Worm (Caenorhabditis elegans) whole organism, late embryonic: ENCODE measurements around the gene sra-34.

ENCODE experiments used
- F13H6.1 ChIP-seq: sonication (generic microtip); optimal IDR thresholded peaks from 2 replicates; lab custom pipeline; 2016; ENCODE audit warnings: missing genetic modification characterization, missing compliant biosample characterization
- K09A11.1 ChIP-seq: sonication (generic microtip); optimal IDR thresholded peaks from 2 replicates; lab custom pipeline; 2017; ENCODE audit warnings: antibody characterized with exemption, mild to moderate bottlenecking, missing genetic modification characterization, missing compliant biosample characterization; ENCODE audit not compliant: insufficient read depth
- ahr-1 ChIP-seq: sonication (generic microtip); optimal IDR thresholded peaks from 2 replicates; lab custom pipeline; 2016; ENCODE audit warnings: missing genetic modification characterization, missing compliant biosample characterization
- ama-1 ChIP-seq: fragments of 150-350 bp; optimal IDR thresholded peaks from 2 replicates; lab custom pipeline; 2014
- ceh-14 ChIP-seq: sonication (generic microtip); optimal IDR thresholded peaks from 2 replicates; lab custom pipeline; 2016; ENCODE audit warnings: missing genotype, missing genetic modification characterization, missing compliant biosample characterization
- ceh-22 ChIP-seq: sonication (generic microtip); optimal IDR thresholded peaks from 2 replicates; lab custom pipeline; 2017; ENCODE audit warnings: missing biosample characterization, missing genetic modification characterization
- ceh-31 ChIP-seq: sonication (generic microtip); optimal IDR thresholded peaks from 2 replicates; lab custom pipeline; 2016; ENCODE audit warnings: missing genetic modification characterization, missing compliant biosample characterization
- ceh-34 ChIP-seq: sonication (generic microtip); optimal IDR thresholded peaks from 2 replicates; lab custom pipeline; 2016; ENCODE audit warnings: mild to moderate bottlenecking, missing genetic modification characterization, missing compliant biosample characterization
- ceh-45 ChIP-seq: fragments of 200-800 bp; sonication (Bioruptor generic); IDR thresholded peaks from 2 replicates; pipeline ENCODE4 v1.3.6; 2022; ENCODE audit warnings: missing genetic modification reagents, missing genetic modification characterization, missing compliant biosample characterization
- ceh-48 ChIP-seq: sonication (generic microtip); optimal IDR thresholded peaks from 2 replicates; lab custom pipeline; 2016; ENCODE audit warnings: missing genetic modification characterization, inconsistent platforms, missing compliant biosample characterization
- ceh-6 ChIP-seq: fragments of 200-800 bp; sonication (Bioruptor generic); optimal IDR thresholded peaks from 2 replicates; lab custom pipeline; 2018; ENCODE audit warnings: mild to moderate bottlenecking, missing genetic modification characterization, missing compliant biosample characterization
- dmd-4 ChIP-seq: sonication (generic microtip); optimal IDR thresholded peaks from 2 replicates; lab custom pipeline; 2016; ENCODE audit warnings: borderline replicate concordance, missing genetic modification characterization, missing compliant biosample characterization
- dve-1 ChIP-seq: sonication (generic microtip); optimal IDR thresholded peaks from 2 replicates; lab custom pipeline; 2017; ENCODE audit warnings: antibody characterized with exemption, mild to moderate bottlenecking, missing genetic modification characterization, missing compliant biosample characterization
- elt-2 ChIP-seq: sonication (generic microtip); optimal IDR thresholded peaks from 2 replicates; lab custom pipeline; 2016; ENCODE audit warnings: missing genetic modification reagents, missing genetic modification characterization, missing compliant biosample characterization
- elt-4 ChIP-seq: sonication (generic microtip); optimal IDR thresholded peaks from 2 replicates; lab custom pipeline; 2016; ENCODE audit warnings: missing genetic modification characterization, missing compliant biosample characterization
- fkh-10 ChIP-seq: fragments of 150-350 bp; optimal IDR thresholded peaks from 2 replicates; lab custom pipeline; 2014; ENCODE audit warnings: missing biosample characterization, missing genetic modification reagents, missing genetic modification characterization
- fkh-6 ChIP-seq: sonication (generic microtip); optimal IDR thresholded peaks from 2 replicates; lab custom pipeline; 2016; ENCODE audit warnings: missing genetic modification characterization, missing compliant biosample characterization
- hlh-6 ChIP-seq: sonication (generic microtip); optimal IDR thresholded peaks from 2 replicates; lab custom pipeline; 2016; ENCODE audit warnings: missing genotype, missing genetic modification characterization, missing compliant biosample characterization
- lin-11 ChIP-seq: fragments of 200-800 bp; sonication (Bioruptor generic); optimal IDR thresholded peaks from 2 replicates; lab custom pipeline; 2018; ENCODE audit warnings: mild to moderate bottlenecking, missing genetic modification characterization, missing compliant biosample characterization
- mec-3 ChIP-seq: sonication (generic microtip); optimal IDR thresholded peaks from 2 replicates; lab custom pipeline; 2016; ENCODE audit warnings: borderline replicate concordance, missing genetic modification characterization, missing compliant biosample characterization
- nfya-1 ChIP-seq: sonication (generic microtip); optimal IDR thresholded peaks from 2 replicates; lab custom pipeline; 2017; ENCODE audit warnings: missing genetic modification characterization, mild to moderate bottlenecking, missing compliant biosample characterization, antibody characterized with exemption, moderate library complexity
- pag-3 ChIP-seq: sonication (generic microtip); optimal IDR thresholded peaks from 2 replicates; lab custom pipeline; 2016; ENCODE audit warnings: missing compliant biosample characterization, missing genetic modification characterization, borderline replicate concordance
- pax-1 ChIP-seq: fragments of 150-350 bp; optimal IDR thresholded peaks from 2 replicates; lab custom pipeline; 2014; ENCODE audit warnings: missing biosample characterization, missing genetic modification characterization
- ref-2 ChIP-seq: sonication (generic microtip); optimal IDR thresholded peaks from 2 replicates; lab custom pipeline; 2016; ENCODE audit warnings: missing genetic modification characterization, missing compliant biosample characterization
- rnt-1 ChIP-seq: sonication (generic microtip); optimal IDR thresholded peaks from 2 replicates; lab custom pipeline; 2016; ENCODE audit warnings: missing genetic modification characterization, missing compliant biosample characterization
- sox-2 ChIP-seq: fragments of 200-800 bp; sonication (Bioruptor generic); IDR thresholded peaks from 2 replicates; pipeline ENCODE4 v1.3.6; 2022; ENCODE audit warnings: missing genetic modification reagents, missing genetic modification characterization, missing compliant biosample characterization
- sox-4 ChIP-seq: sonication (generic microtip); optimal IDR thresholded peaks from 2 replicates; lab custom pipeline; 2017; ENCODE audit warnings: mild to moderate bottlenecking, missing genetic modification characterization, inconsistent platforms, missing compliant biosample characterization
- ttx-3 ChIP-seq: sonication (generic microtip); optimal IDR thresholded peaks from 2 replicates; lab custom pipeline; 2016; ENCODE audit warnings: missing genetic modification reagents, missing genetic modification characterization, missing compliant biosample characterization
- unc-3 ChIP-seq, 2 experiments: fragments of 200-800 bp in 1 of 2; sonication (Bioruptor generic) in 1 of 2; sonication (generic microtip) in 1 of 2; conservative IDR thresholded peaks in 1 of 2; optimal IDR thresholded peaks in 1 of 2; 2 replicates each; pipeline versions ENCODE4 v1.3.6 to Lab custom; 2016 to 2022; ENCODE audit warnings: missing compliant biosample characterization in 2 of 2, missing genetic modification characterization in 2 of 2, missing genetic modification reagents in 1 of 2
- unc-42 ChIP-seq: sonication (generic microtip); optimal IDR thresholded peaks from 2 replicates; lab custom pipeline; 2016; ENCODE audit warnings: missing genotype, missing genetic modification characterization, missing compliant biosample characterization
- unc-55 ChIP-seq: sonication (generic microtip); optimal IDR thresholded peaks from 2 replicates; lab custom pipeline; 2017; ENCODE audit warnings: missing biosample characterization, missing genetic modification reagents, missing genetic modification characterization

sra-34 gene

DNA sequence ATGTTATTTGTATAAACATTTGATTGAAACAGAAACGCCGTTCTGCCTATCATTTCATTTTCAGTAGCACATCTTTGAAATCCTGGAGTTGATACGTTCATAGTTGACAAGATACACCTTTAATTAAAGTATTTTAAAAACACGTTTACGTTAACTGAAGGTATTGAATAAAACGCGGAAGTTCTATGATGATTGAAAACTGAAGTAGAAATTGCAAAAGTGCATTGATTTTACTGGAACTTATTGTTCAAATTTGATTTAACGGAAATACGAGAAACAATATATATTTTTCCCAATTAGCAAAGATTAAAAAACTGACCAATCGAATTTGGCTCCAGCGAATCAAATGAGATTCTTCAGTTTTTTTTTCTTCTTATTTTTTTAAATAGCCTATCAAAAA, at the start of gene sra-34:
TSS of gene sra-34 (minus strand) at position 101 of the 400 bp plus-strand sequence.
- TF ChIP-seq ceh-34 (tag; lab: Kevin White, UChicago) (no peak), pag-3 (tag; lab: Kevin White, UChicago) (no peak), lin-11 (tag; lab: Kevin White, UChicago) (no peak), ceh-14 (tag; lab: Kevin White, UChicago) (no peak), K09A11.1 (tag; lab: Kevin White, UChicago) (no peak), fkh-10 (no peak), ceh-48 (tag; lab: Kevin White, UChicago) (no peak), unc-42 (tag; lab: Kevin White, UChicago) (no peak), elt-4 (no peak), ttx-3 (tag; lab: Kevin White, UChicago) (no peak)

DNA sequence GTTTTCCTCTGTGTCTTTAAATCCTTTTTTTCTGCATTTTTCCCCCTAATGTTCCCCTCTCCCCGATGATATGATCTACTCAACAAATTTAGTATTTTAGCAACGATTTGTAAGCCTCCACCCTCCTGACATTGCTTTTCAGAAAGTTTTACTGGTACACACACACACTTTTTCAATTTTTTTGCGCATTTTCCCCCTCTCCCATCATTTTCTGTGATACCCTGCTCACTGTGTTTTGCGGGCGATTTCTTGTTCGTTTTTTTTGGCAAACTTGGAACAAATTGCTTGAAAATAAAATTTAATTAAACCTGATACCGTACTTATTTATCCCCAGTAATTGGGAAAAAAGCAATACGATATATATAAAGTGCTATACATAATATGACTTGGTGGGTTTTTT, 47.2 kb upstream of the sra-34 start:
- TF ChIP-seq dmd-4 (tag; lab: Kevin White, UChicago) (peak; percentile 18), rnt-1 (tag; lab: Kevin White, UChicago) (peak; percentile 10), sox-4 (tag; lab: Kevin White, UChicago) (no peak)

- no peak for TF ChIP-seq pax-1 (tag; lab: Kevin White, UChicago)
- no peak for TF ChIP-seq fkh-10
- no peak for TF ChIP-seq ceh-31 (tag; lab: Kevin White, UChicago)
- no peak for TF ChIP-seq mec-3
- TF ChIP-seq ceh-14 (tag; lab: Kevin White, UChicago), result no peak
- no peak for TF ChIP-seq ceh-45
- TF ChIP-seq ahr-1 (tag; lab: Kevin White, UChicago), result no peak
- TF ChIP-seq pag-3 (tag; lab: Kevin White, UChicago), result no peak
- no peak for TF ChIP-seq elt-4
- TF ChIP-seq nfya-1 (tag; lab: Kevin White, UChicago), result no peak
- no peak for TF ChIP-seq hlh-6 (tag; lab: Kevin White, UChicago)
- no peak for TF ChIP-seq ceh-22 (tag; lab: Kevin White, UChicago)
- no peak for TF ChIP-seq dve-1 (tag; lab: Kevin White, UChicago)
- TF ChIP-seq unc-3 (GFP tag; conservative IDR thresholded peaks at IDR 0.05; lab: Robert Waterston, UW), result no peak
- no peak for TF ChIP-seq unc-3 (tag; optimal IDR thresholded peaks at IDR 0.05; lab: Kevin White, UChicago)
- TF ChIP-seq F13H6.1 (tag; lab: Kevin White, UChicago), result no peak
- TF ChIP-seq fkh-6, result no peak
- TF ChIP-seq, all 69 proteins: peak for 0
Measured at ce11 chrII:4590086-4590485, 46.6 kb upstream of the sra-34 start.

DNA sequence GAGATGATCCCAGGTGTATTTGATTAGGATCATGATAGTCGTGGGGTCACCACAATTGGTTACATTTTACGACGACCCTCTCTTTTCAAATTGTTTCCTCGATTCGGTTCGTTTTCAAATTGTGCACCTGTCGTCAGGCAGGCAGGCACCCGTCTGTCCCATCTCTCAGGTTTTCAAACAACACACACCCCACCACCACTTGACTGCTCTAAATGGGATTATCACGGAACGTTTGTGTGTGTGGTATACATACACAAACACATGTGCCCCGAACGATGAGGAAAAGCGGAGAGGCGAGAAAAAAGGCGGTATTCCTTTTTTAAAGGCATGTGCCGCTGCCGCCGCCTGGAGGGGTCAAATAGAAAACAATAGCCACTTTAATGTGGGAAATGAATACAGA, 41.9 kb upstream of the sra-34 start:
- TF ChIP-seq ceh-6 (GFP tag; lab: Kevin White, UChicago) (peak; percentile 12), ceh-45 (no peak), sox-2 (GFP tag; lab: Robert Waterston, UW) (peak; percentile 51; the same call in 1 of the 2 replicates)

- peak; percentile 90 for TF ChIP-seq elt-2
- TF ChIP-seq ceh-22 (tag; lab: Kevin White, UChicago), result no peak
- TF ChIP-seq unc-42 (tag; lab: Kevin White, UChicago), result peak; percentile 97
- TF ChIP-seq ceh-31 (tag; lab: Kevin White, UChicago), result peak; percentile 46
Measured at ce11 chrII:4584313-4584712, 40.8 kb upstream of the sra-34 start.

- TF ChIP-seq unc-55 (GFP tag; lab: Kevin White, UChicago) (peak; percentile 3), ref-2 (no peak), ama-1 (lab: Kevin White, UChicago) (peak; percentile 16)
- TF ChIP-seq, all 69 proteins: peak for 2
Measured at ce11 chrII:4583203-4583912, 39.9 kb upstream of the sra-34 start.
